Fruit fly (Drosophila melanogaster): Measurements from ENCODE around the gene CG45067.

The CG45067 gene

DNA sequence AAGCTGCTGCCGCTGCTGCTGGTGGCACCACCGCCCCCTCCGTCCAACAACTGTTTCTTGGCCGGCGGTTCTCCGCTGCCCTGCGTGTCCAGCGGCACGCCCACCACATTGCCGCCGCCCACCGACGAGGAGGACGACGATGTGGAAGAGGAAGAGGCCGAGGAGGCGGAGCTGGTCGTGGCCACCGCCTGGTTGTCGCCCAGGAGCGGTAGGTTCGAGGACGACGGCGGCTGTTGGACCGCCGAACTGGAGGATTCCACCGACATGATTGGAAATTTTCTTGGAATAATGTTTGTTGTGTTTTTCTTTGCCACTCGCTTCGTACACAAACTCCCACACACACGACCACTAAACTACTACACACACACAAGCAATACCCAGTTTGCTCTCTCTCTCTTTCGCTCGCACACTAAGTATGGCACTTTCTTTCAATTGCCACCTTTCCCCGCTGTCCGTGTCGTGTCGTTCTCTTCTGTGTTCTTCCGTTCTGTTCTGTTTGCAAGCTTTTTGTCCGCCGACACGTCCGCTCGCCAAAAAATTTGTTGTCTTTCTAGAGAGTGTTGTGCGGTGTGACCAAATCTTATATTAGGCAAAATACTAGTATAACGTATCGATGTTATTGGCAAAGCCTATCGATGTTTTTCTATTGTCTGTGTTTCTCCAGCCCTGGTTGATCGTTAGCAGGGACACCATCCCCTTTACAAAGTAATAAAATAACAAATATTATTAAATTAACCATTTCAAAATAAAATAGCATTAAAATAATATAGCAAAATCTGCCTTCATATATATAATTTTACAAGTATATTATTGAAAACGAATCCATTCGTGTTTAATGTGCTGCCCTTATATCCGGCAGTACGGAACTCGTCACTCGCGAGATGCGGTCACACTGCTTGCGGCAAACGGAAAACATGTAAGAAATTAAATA is 43.7 kb downstream of the CG45067 start, which contains the start of the genes CG32486 and PAN3 (continued):
- TF ChIP-seq corto (GFP tag; optimal IDR thresholded peaks at IDR 0.05) (peak; percentile 2), slp2 (GFP tag; optimal IDR thresholded peaks at IDR 0.05) (no peak), Hr51 (GFP tag; optimal IDR thresholded peaks at IDR 0.05) (peak in 1 of 2 experiments; percentile 3), trem (tag; optimal IDR thresholded peaks at IDR 0.05) (peak; percentile 93), ewg (GFP tag; optimal IDR thresholded peaks at IDR 0.05) (peak; percentile 26), Hand (GFP tag; optimal IDR thresholded peaks at IDR 0.05) (peak; percentile 49), CG17612 (GFP tag; IDR thresholded peaks at IDR 0.05) (no peak), en (GFP tag; optimal IDR thresholded peaks at IDR 0.05) (no peak), wek (GFP tag; optimal IDR thresholded peaks at IDR 0.05) (peak; percentile 51), CG3281 (GFP tag; optimal IDR thresholded peaks at IDR 0.05) (peak; percentile 11), seq (GFP tag; IDR thresholded peaks at IDR 0.05) (peak; percentile 57; the same call in 1 of the 2 replicates), NK7.1 (GFP tag; optimal IDR thresholded peaks at IDR 0.05) (no peak), ham (GFP tag; IDR thresholded peaks at IDR 0.05) (no peak), CG8765 (GFP tag; IDR thresholded peaks at IDR 0.05) (no peak; the same call in 1 of the 2 replicates), Taf1 (GFP tag; IDR thresholded peaks at IDR 0.05) (no peak), CG10209 (GFP tag; optimal IDR thresholded peaks at IDR 0.05) (peak; percentile 48), pb (GFP tag; optimal IDR thresholded peaks at IDR 0.05) (no peak), D19A (tag; optimal IDR thresholded peaks at IDR 0.05) (no peak), CG6854 (GFP tag; optimal IDR thresholded peaks at IDR 0.05) (peak; percentile 70), Doc2 (GFP tag; IDR thresholded peaks at IDR 0.05) (no peak), CG4404 (GFP tag; IDR thresholded peaks at IDR 0.05) (no peak), CG12104 (GFP tag; optimal IDR thresholded peaks at IDR 0.05) (no peak), MESR4 (GFP tag; optimal IDR thresholded peaks at IDR 0.05) (peak; percentile 44), Dp (GFP tag; optimal IDR thresholded peaks at IDR 0.05) (peak; percentile 61), CG18619 (GFP tag; optimal IDR thresholded peaks at IDR 0.05) (peak; percentile 22), bowl (GFP tag; IDR thresholded peaks at IDR 0.05) (no peak), CG9797 (GFP tag; optimal IDR thresholded peaks at IDR 0.05) (peak; percentile 100), CkIIα-i1 (GFP tag; IDR thresholded peaks at IDR 0.05) (no peak), CG5180 (GFP tag; optimal IDR thresholded peaks at IDR 0.05) (peak; percentile 19), Blimp-1 (GFP tag; optimal IDR thresholded peaks at IDR 0.05) (peak; percentile 41), grau (tag; optimal IDR thresholded peaks at IDR 0.05) (peak; percentile 56), Ets97D (GFP tag; optimal IDR thresholded peaks at IDR 0.05) (peak; percentile 91), CG11247 (GFP tag; IDR thresholded peaks at IDR 0.05) (peak; percentile 41; the same call in 1 of the 2 replicates), Opbp (GFP tag; IDR thresholded peaks at IDR 0.05; ENCODE audit: partially characterized antibody) (peak; percentile 92), CG13287 (GFP tag; IDR thresholded peaks at IDR 0.05; ENCODE audit: partially characterized antibody) (peak; percentile 87), CG34422 (GFP tag; IDR thresholded peaks at IDR 0.05) (peak; percentile 87), peb (GFP tag; IDR thresholded peaks at IDR 0.05) (no peak), CG2202 (tag; optimal IDR thresholded peaks at IDR 0.05) (peak; percentile 31), luna (GFP tag; optimal IDR thresholded peaks at IDR 0.05) (peak; percentile 27), tio (GFP tag; optimal IDR thresholded peaks at IDR 0.05) (no peak), vnd (GFP tag; IDR thresholded peaks at IDR 0.05; ENCODE audit: partially characterized antibody) (peak; percentile 64; the same call in 2 of the 3 replicates), CG18011 (GFP tag; optimal IDR thresholded peaks at IDR 0.05) (peak; percentile 3), tll (GFP tag; optimal IDR thresholded peaks at IDR 0.05) (peak in 1 of 2 experiments; percentile 1), H15 (GFP tag; IDR thresholded peaks at IDR 0.05) (no peak), lmd (GFP tag; IDR thresholded peaks at IDR 0.05) (no peak), CG1832 (GFP tag; optimal IDR thresholded peaks at IDR 0.05) (peak; percentile 68), CG10147 (GFP tag; optimal IDR thresholded peaks at IDR 0.05) (peak; percentile 51)

All from whole organism, embryonic.